Fruit fly (Drosophila melanogaster) whole organism, wandering third instar larva: ENCODE data around the gene CG13829.

Source experiments
- Abd-B ChIP-seq: fragments of >200 bp; optimal IDR thresholded peaks from 2 replicates; lab custom pipeline; 2017; ENCODE audit warnings: missing biosample characterization, missing genetic modification characterization
- CG32264 ChIP-seq: fragments of 200-800 bp; sonication (Bioruptor generic); optimal IDR thresholded peaks from 2 replicates; lab custom pipeline; 2016; ENCODE audit warnings: missing biosample characterization, missing genetic modification characterization
- CG9705 ChIP-seq: fragments of 200-800 bp; sonication (Bioruptor generic); optimal IDR thresholded peaks from 2 replicates; lab custom pipeline; 2018; ENCODE audit warnings: missing biosample characterization, mild to moderate bottlenecking, missing genetic modification characterization
- Dfd ChIP-seq: fragments of >200 bp; optimal IDR thresholded peaks from 2 replicates; lab custom pipeline; 2017; ENCODE audit warnings: missing biosample characterization, missing genetic modification characterization
- Dif ChIP-seq: fragments of 200-275, 200-300 bp; sonication (Bioruptor generic); optimal IDR thresholded peaks from 2 replicates; lab custom pipeline; 2018; ENCODE audit warnings: missing biosample characterization, missing genetic modification characterization; ENCODE audit not compliant: partially characterized antibody
- Hnf4 ChIP-seq: fragments of 200-800 bp; sonication (Bioruptor generic); optimal IDR thresholded peaks from 2 replicates; lab custom pipeline; 2016; ENCODE audit warnings: missing biosample characterization, mild to moderate bottlenecking, missing genetic modification characterization
- Hr78 ChIP-seq: fragments of >200 bp; optimal IDR thresholded peaks from 2 replicates; lab custom pipeline; 2017; ENCODE audit warnings: missing biosample characterization, missing genetic modification characterization
- Hr83 ChIP-seq: fragments of 200-300 bp; sonication (Bioruptor generic); optimal IDR thresholded peaks from 2 replicates; lab custom pipeline; 2016; ENCODE audit warnings: missing biosample characterization, mild to moderate bottlenecking, missing genetic modification characterization, moderate library complexity; ENCODE audit not compliant: poor library complexity, severe bottlenecking
- Jra ChIP-seq: sonication (Bioruptor generic); optimal IDR thresholded peaks from 2 replicates; lab custom pipeline; 2016; ENCODE audit warnings: missing biosample characterization, missing genetic modification characterization
- Mio ChIP-seq: sonication (Bioruptor generic); optimal IDR thresholded peaks from 2 replicates; lab custom pipeline; 2016; ENCODE audit warnings: missing biosample characterization, missing genetic modification characterization
- Myc ChIP-seq: fragments of >200 bp; optimal IDR thresholded peaks from 2 replicates; lab custom pipeline; 2017
- N ChIP-seq: fragments of >200 bp; optimal IDR thresholded peaks from 2 replicates; lab custom pipeline; 2018; ENCODE audit warnings: missing biosample characterization, missing external identifiers, missing genetic modification characterization
- OdsH ChIP-seq: fragments of 200-800 bp; sonication (Bioruptor generic); optimal IDR thresholded peaks from 2 replicates; lab custom pipeline; 2016; ENCODE audit warnings: missing biosample characterization, mild to moderate bottlenecking, missing genetic modification characterization
- Rel ChIP-seq, 2 experiments: fragments of 200-800 bp; sonication (Bioruptor generic) in 1 of 2; optimal IDR thresholded peaks; 2 replicates in 1 of 2; 3 replicates in 1 of 2; lab custom pipeline; 2016 to 2019; ENCODE audit warnings: mild to moderate bottlenecking in 2 of 2, missing biosample characterization in 2 of 2, missing genetic modification characterization in 2 of 2, moderate library complexity in 1 of 2
- Sp1 ChIP-seq: fragments of 200-800 bp; sonication (Bioruptor generic); optimal IDR thresholded peaks from 3 replicates; lab custom pipeline; 2019; ENCODE audit warnings: missing biosample characterization, mild to moderate bottlenecking, missing genetic modification characterization, moderate library complexity
- Vsx2 ChIP-seq: fragments of 200-300, 225-300 bp; sonication (Bioruptor generic); optimal IDR thresholded peaks from 2 replicates; lab custom pipeline; 2018; ENCODE audit warnings: missing biosample characterization, missing genetic modification characterization; ENCODE audit not compliant: partially characterized antibody
- br ChIP-seq: fragments of 200-800 bp; sonication (Bioruptor generic); optimal IDR thresholded peaks from 2 replicates; lab custom pipeline; 2016; ENCODE audit warnings: missing biosample characterization, missing genetic modification characterization
- brk ChIP-seq: fragments of 200-800 bp; sonication (Bioruptor generic); optimal IDR thresholded peaks from 2 replicates; lab custom pipeline; 2016; ENCODE audit warnings: missing biosample characterization, mild to moderate bottlenecking, missing genetic modification characterization
- dl ChIP-seq, 2 experiments: fragments of 175-275, 200-275 bp in 1 of 2; fragments of 200-275 bp in 1 of 2; sonication (Bioruptor generic); optimal IDR thresholded peaks; lab custom pipeline; 2018; ENCODE audit warnings: mild to moderate bottlenecking in 2 of 2, missing biosample characterization in 2 of 2, missing genetic modification characterization in 2 of 2, moderate library complexity in 2 of 2; ENCODE audit not compliant: partially characterized antibody in 2 of 2, insufficient read depth in 1 of 2
- ey ChIP-seq: fragments of 200-800 bp; sonication (Bioruptor generic); optimal IDR thresholded peaks from 2 replicates; lab custom pipeline; 2016; ENCODE audit warnings: missing biosample characterization, missing genetic modification characterization
- foxo ChIP-seq, 2 experiments: fragments of 200-800 bp; sonication (Bioruptor generic); optimal IDR thresholded peaks; 2 replicates in 1 of 2; 3 replicates in 1 of 2; lab custom pipeline; 2016 to 2017; ENCODE audit warnings: missing biosample characterization in 2 of 2, missing genetic modification characterization in 2 of 2
- fru ChIP-seq: fragments of 200-800 bp; sonication (Bioruptor generic); optimal IDR thresholded peaks from 3 replicates; lab custom pipeline; 2016; ENCODE audit warnings: missing biosample characterization, mild to moderate bottlenecking, missing genetic modification characterization
- h ChIP-seq: fragments of 200-800 bp; sonication (Bioruptor generic); optimal IDR thresholded peaks from 3 replicates; lab custom pipeline; 2016; ENCODE audit warnings: missing biosample characterization, mild to moderate bottlenecking, missing genetic modification characterization
- jim ChIP-seq: fragments of 175-275, 200-325 bp; sonication (Bioruptor generic); optimal IDR thresholded peaks from 2 replicates; lab custom pipeline; 2016; ENCODE audit warnings: missing biosample characterization, mild to moderate bottlenecking, missing genetic modification characterization
- pan ChIP-seq: fragments of >200 bp; optimal IDR thresholded peaks from 2 replicates; lab custom pipeline; 2017
- psq ChIP-seq: fragments of 200-800 bp; sonication (Bioruptor generic); optimal IDR thresholded peaks from 3 replicates; lab custom pipeline; 2017; ENCODE audit warnings: missing biosample characterization, mild to moderate bottlenecking, missing genetic modification characterization, moderate library complexity
- rgr ChIP-seq: fragments of 200-800 bp; sonication (Bioruptor generic); optimal IDR thresholded peaks from 3 replicates; lab custom pipeline; 2016; ENCODE audit warnings: missing biosample characterization, mild to moderate bottlenecking, missing genetic modification characterization
- sage ChIP-seq: fragments of 200-800 bp; sonication (Bioruptor generic); optimal IDR thresholded peaks from 2 replicates; lab custom pipeline; 2016; ENCODE audit warnings: missing biosample characterization, mild to moderate bottlenecking, missing genetic modification characterization
- sv ChIP-seq: fragments of 200-800 bp; sonication (Bioruptor generic); optimal IDR thresholded peaks from 3 replicates; lab custom pipeline; 2016; ENCODE audit warnings: missing biosample characterization, missing genetic modification characterization
- usp ChIP-seq: fragments of >200 bp; optimal IDR thresholded peaks from 2 replicates; lab custom pipeline; 2017; ENCODE audit warnings: missing biosample characterization, missing genetic modification characterization
- woc ChIP-seq: sonication (Bioruptor generic); optimal IDR thresholded peaks from 2 replicates; lab custom pipeline; 2016; ENCODE audit warnings: missing biosample characterization, mild to moderate bottlenecking, missing genetic modification characterization

Gene CG13829

dm6 chr3R:23141678-23142338 lies 19.3 kb downstream of the CG13829 start, which contains the start of gene hh:
Gene hh (minus strand): TSS chr3R:23141906.
- TF ChIP-seq br (GFP tag; lab: Kevin White, UChicago) (no peak), Mio (GFP tag; lab: Kevin White, UChicago) (no peak), fru (GFP tag; lab: Kevin White, UChicago) (peak; percentile 11), Dfd (GFP tag; lab: Kevin White, UChicago) (no peak), brk (GFP tag; lab: Kevin White, UChicago) (no peak), Vsx2 (GFP tag; lab: Kevin White, UChicago) (peak; percentile 63), Myc (lab: Kevin White, UChicago) (no peak), Hr83 (GFP tag; lab: Kevin White, UChicago) (peak; percentile 59), pan (no peak), h (GFP tag; lab: Kevin White, UChicago) (peak; percentile 20), dl (GFP tag; optimal IDR thresholded peaks at IDR 0.05; lab: Kevin White, UChicago; ENCODE audit: insufficient read depth in 1 of 2, partially characterized antibody in 2 of 2) (peak in 1 of 2 experiments; percentile 15), N (GFP tag; lab: Kevin White, UChicago) (peak; percentile 50), Jra (GFP tag; lab: Kevin White, UChicago) (peak; percentile 3), Abd-B (GFP tag; lab: Kevin White, UChicago) (no peak), Sp1 (GFP tag; lab: Kevin White, UChicago) (no peak), psq (GFP tag; lab: Kevin White, UChicago) (peak; percentile 23), Rel (GFP tag; optimal IDR thresholded peaks at IDR 0.05; lab: Kevin White, UChicago) (no peak), Rel (tag; optimal IDR thresholded peaks at IDR 0.05; lab: Kevin White, UChicago) (no peak), Dif (GFP tag; lab: Kevin White, UChicago) (peak; percentile 21)

dm6 chr3R:23141113-23141512 lies 20.0 kb downstream of the CG13829 start:
- TF ChIP-seq Mio (GFP tag; lab: Kevin White, UChicago) (no peak), Abd-B (GFP tag; lab: Kevin White, UChicago) (no peak), sv (GFP tag; lab: Kevin White, UChicago) (no peak), CG32264 (no peak), Jra (GFP tag; lab: Kevin White, UChicago) (no peak), OdsH (GFP tag; lab: Kevin White, UChicago) (no peak), woc (GFP tag; lab: Kevin White, UChicago) (no peak), br (GFP tag; lab: Kevin White, UChicago) (no peak), rgr (GFP tag; lab: Kevin White, UChicago) (no peak), N (GFP tag; lab: Kevin White, UChicago) (no peak)

- TF ChIP-seq jim (GFP tag; lab: Kevin White, UChicago), result no peak
- TF ChIP-seq OdsH (GFP tag; lab: Kevin White, UChicago), result no peak
- no peak for TF ChIP-seq Hnf4 (GFP tag; lab: Kevin White, UChicago)
- TF ChIP-seq dl (GFP tag; optimal IDR thresholded peaks at IDR 0.05; lab: Kevin White, UChicago; ENCODE audit: insufficient read depth in 1 of 2, partially characterized antibody in 2 of 2), result no peak
- no peak for TF ChIP-seq brk (GFP tag; lab: Kevin White, UChicago)
- no peak for TF ChIP-seq pan
- no peak for TF ChIP-seq foxo (GFP tag; optimal IDR thresholded peaks at IDR 0.05; lab: Kevin White, UChicago)
- TF ChIP-seq fru (GFP tag; lab: Kevin White, UChicago), result no peak
- no peak for TF ChIP-seq Myc (lab: Kevin White, UChicago)
- TF ChIP-seq Sp1 (GFP tag; lab: Kevin White, UChicago), result no peak
- no peak for TF ChIP-seq ey (GFP tag; lab: Kevin White, UChicago)
- no peak for TF ChIP-seq usp
- no peak for TF ChIP-seq Hr78 (GFP tag; lab: Kevin White, UChicago)
- peak; percentile 43 for TF ChIP-seq br (GFP tag; lab: Kevin White, UChicago)
- TF ChIP-seq N (GFP tag; lab: Kevin White, UChicago), result no peak
- TF ChIP-seq woc (GFP tag; lab: Kevin White, UChicago), result no peak
- peak; percentile 49 for TF ChIP-seq h (GFP tag; lab: Kevin White, UChicago)
- TF ChIP-seq sage (GFP tag; lab: Kevin White, UChicago), result no peak
- TF ChIP-seq rgr (GFP tag; lab: Kevin White, UChicago), result no peak
- no peak for TF ChIP-seq sv (GFP tag; lab: Kevin White, UChicago)
- no peak for TF ChIP-seq Jra (GFP tag; lab: Kevin White, UChicago)
- TF ChIP-seq Vsx2 (GFP tag; lab: Kevin White, UChicago), result peak; percentile 37
- no peak for TF ChIP-seq CG32264
- TF ChIP-seq Hr83 (GFP tag; lab: Kevin White, UChicago), result no peak
- no peak for TF ChIP-seq CG9705 (GFP tag; lab: Kevin White, UChicago)
Observed at dm6 chr3R:23140280-23140679, 20.9 kb downstream of the CG13829 start.
